Fruit fly (Drosophila melanogaster) whole organism, embryonic: ENCODE data around the gene CG4230.

Source experiments
- ATbp ChIP-seq: fragments of 200-800 bp; sonication (Bioruptor generic); optimal IDR thresholded peaks from 2 replicates; lab custom pipeline; 2017; ENCODE audit warnings: missing biosample characterization, mild to moderate bottlenecking, missing genetic modification characterization, missing genetic modification reagents
- Asciz ChIP-seq: fragments of 200-800 bp; sonication (Bioruptor generic); optimal IDR thresholded peaks from 2 replicates; lab custom pipeline; 2017; ENCODE audit warnings: missing biosample characterization, mild to moderate bottlenecking, missing genetic modification characterization, missing genetic modification reagents
- B-H2 ChIP-seq: fragments of 200-800 bp; sonication (Bioruptor generic); optimal IDR thresholded peaks from 2 replicates; lab custom pipeline; 2018; ENCODE audit warnings: missing biosample characterization, mild to moderate bottlenecking, missing genetic modification characterization
- CG10321 ChIP-seq: fragments of 200-800 bp; sonication (Bioruptor generic); IDR thresholded peaks from 2 replicates; pipeline ENCODE4 v1.3.6; 2022; ENCODE audit warnings: missing biosample characterization, missing genetic modification characterization
- CG12219 ChIP-seq: fragments of 200-800 bp; sonication (Bioruptor generic); optimal IDR thresholded peaks from 3 replicates; lab custom pipeline; 2018; ENCODE audit warnings: missing biosample characterization, mild to moderate bottlenecking, missing genetic modification characterization
- CG13424 ChIP-seq: fragments of 200-800 bp; sonication (Bioruptor generic); optimal IDR thresholded peaks from 2 replicates; lab custom pipeline; 2019; ENCODE audit warnings: missing biosample characterization, mild to moderate bottlenecking, missing genetic modification characterization, moderate library complexity
- CG13894 ChIP-seq: fragments of 200-800 bp; sonication (Bioruptor generic); optimal IDR thresholded peaks from 3 replicates; lab custom pipeline; 2018; ENCODE audit warnings: missing biosample characterization, mild to moderate bottlenecking, missing genetic modification characterization, moderate library complexity
- CG18599 ChIP-seq: fragments of 200-800 bp; sonication (Bioruptor generic); optimal IDR thresholded peaks from 3 replicates; lab custom pipeline; 2017; ENCODE audit warnings: missing biosample characterization, missing genetic modification characterization, mild to moderate bottlenecking, moderate library complexity, missing genetic modification reagents
- CG31365 ChIP-seq: fragments of 200-800 bp; sonication (Bioruptor generic); optimal IDR thresholded peaks from 2 replicates; lab custom pipeline; 2018; ENCODE audit warnings: missing biosample characterization, mild to moderate bottlenecking, missing genetic modification characterization
- CG31388 ChIP-seq: fragments of 200-800 bp; sonication (Bioruptor generic); optimal IDR thresholded peaks from 2 replicates; lab custom pipeline; 2016; ENCODE audit warnings: missing biosample characterization, missing genetic modification characterization
- CG34376 ChIP-seq: fragments of 200-800 bp; sonication (Bioruptor generic); optimal IDR thresholded peaks from 2 replicates; lab custom pipeline; 2018; ENCODE audit warnings: missing biosample characterization, mild to moderate bottlenecking, missing genetic modification characterization
- CG5953 ChIP-seq: fragments of 200-800 bp; sonication (Bioruptor generic); IDR thresholded peaks from 2 replicates; pipeline ENCODE4 v1.3.6; 2022; ENCODE audit warnings: missing biosample characterization, missing genetic modification characterization
- CG6254 ChIP-seq: fragments of 200-800 bp; sonication (Bioruptor generic); optimal IDR thresholded peaks from 3 replicates; lab custom pipeline; 2017; ENCODE audit warnings: mild to moderate bottlenecking, missing biosample characterization, missing genetic modification reagents, missing genetic modification characterization
- CG7271 ChIP-seq: fragments of 200-800 bp; sonication (Bioruptor generic); optimal IDR thresholded peaks from 2 replicates; lab custom pipeline; 2018; ENCODE audit warnings: missing biosample characterization, mild to moderate bottlenecking, missing genetic modification characterization, moderate library complexity
- CG7987 ChIP-seq: fragments of 200-800 bp; sonication (Bioruptor generic); optimal IDR thresholded peaks from 2 replicates; lab custom pipeline; 2018; ENCODE audit warnings: missing biosample characterization, mild to moderate bottlenecking, missing genetic modification characterization, moderate library complexity
- CkIIα-i1 ChIP-seq: fragments of 200-800 bp; sonication (Bioruptor generic); IDR thresholded peaks from 2 replicates; pipeline ENCODE4 v1.3.6; 2022; ENCODE audit warnings: missing biosample characterization, missing genetic modification characterization
- D19A ChIP-seq: fragments of 200-800 bp; optimal IDR thresholded peaks from 3 replicates; lab custom pipeline; 2019; ENCODE audit warnings: missing biosample characterization, mild to moderate bottlenecking, missing genetic modification characterization, moderate library complexity
- Dbx ChIP-seq: fragments of 200-800 bp; sonication (Bioruptor generic); IDR thresholded peaks from 3 replicates; pipeline ENCODE4 v1.3.6; 2022; ENCODE audit warnings: missing biosample characterization, missing genetic modification characterization
- HHEX ChIP-seq: fragments of 200-800 bp; sonication (Bioruptor generic); optimal IDR thresholded peaks from 3 replicates; lab custom pipeline; 2017; ENCODE audit warnings: missing biosample characterization, mild to moderate bottlenecking, missing genetic modification characterization, missing genetic modification reagents
- Hmr ChIP-seq: fragments of 200-800 bp; sonication (Bioruptor generic); optimal IDR thresholded peaks from 3 replicates; lab custom pipeline; 2017; ENCODE audit warnings: mild to moderate bottlenecking, missing biosample characterization, missing genetic modification reagents, missing genetic modification characterization
- MTF-1 ChIP-seq: fragments of 200-800 bp; sonication (Bioruptor generic); optimal IDR thresholded peaks from 2 replicates; lab custom pipeline; 2018; ENCODE audit warnings: missing biosample characterization, mild to moderate bottlenecking, missing genetic modification characterization, borderline replicate concordance
- Med ChIP-seq: fragments of 200-800 bp; sonication (Bioruptor generic); peaks from one replicate; lab custom pipeline; 2016; ENCODE audit warnings: missing biosample characterization, missing genetic modification characterization, mild to moderate bottlenecking, inconsistent platforms, moderate library complexity
- Meics ChIP-seq: fragments of 200-800 bp; sonication (Bioruptor generic); optimal IDR thresholded peaks from 2 replicates; lab custom pipeline; 2017; ENCODE audit warnings: missing biosample characterization, mild to moderate bottlenecking, missing genetic modification characterization
- Mrtf ChIP-seq: fragments of 200-800 bp; sonication (Bioruptor generic); IDR thresholded peaks from 3 replicates; pipeline ENCODE4 v1.3.6; 2022; ENCODE audit warnings: missing biosample characterization, missing genetic modification characterization
- Nf-YC ChIP-seq: fragments of 200-800 bp; optimal IDR thresholded peaks from 3 replicates; lab custom pipeline; 2019; ENCODE audit warnings: missing biosample characterization, mild to moderate bottlenecking, missing genetic modification characterization, moderate library complexity
- Rfx ChIP-seq: fragments of 200-800 bp; sonication (Bioruptor generic); IDR thresholded peaks from 2 replicates; pipeline ENCODE4 v1.3.6; 2022; ENCODE audit warnings: missing biosample characterization, missing genetic modification characterization
- ara ChIP-seq: fragments of 200-800 bp; sonication (Bioruptor generic); IDR thresholded peaks from 2 replicates; pipeline ENCODE4 v1.3.6; 2022; ENCODE audit warnings: missing biosample characterization, missing genetic modification characterization
- chif ChIP-seq, 2 experiments: fragments of 200-800 bp; sonication (Bioruptor generic); optimal IDR thresholded peaks; 3 replicates each; lab custom pipeline; 2016; ENCODE audit warnings: missing biosample characterization in 2 of 2, missing genetic modification characterization in 2 of 2
- chinmo ChIP-seq: fragments of 200-800 bp; sonication (Bioruptor generic); IDR thresholded peaks from 4 replicates; pipeline ENCODE4 v1.3.6; 2022; ENCODE audit warnings: missing biosample characterization, missing genetic modification characterization; ENCODE audit not compliant: partially characterized antibody
- ci ChIP-seq: fragments of 200-800 bp; sonication (Bioruptor generic); IDR thresholded peaks from 3 replicates; pipeline ENCODE4 v1.3.6; 2022; ENCODE audit warnings: missing biosample characterization, missing genetic modification characterization
- emc ChIP-seq: fragments of 200-800 bp; sonication (Bioruptor generic); optimal IDR thresholded peaks from 2 replicates; lab custom pipeline; 2016; ENCODE audit warnings: missing biosample characterization, missing genetic modification characterization
- ewg ChIP-seq: fragments of 200-800 bp; sonication (Bioruptor generic); optimal IDR thresholded peaks from 3 replicates; lab custom pipeline; 2017; ENCODE audit warnings: mild to moderate bottlenecking, missing biosample characterization, missing genetic modification reagents, missing genetic modification characterization
- fd3F ChIP-seq: fragments of 200-800 bp; sonication (Bioruptor generic); optimal IDR thresholded peaks from 2 replicates; lab custom pipeline; 2018; ENCODE audit warnings: missing biosample characterization, mild to moderate bottlenecking, missing genetic modification characterization, moderate library complexity
- fd64A ChIP-seq: fragments of 200-800 bp; sonication (Bioruptor generic); optimal IDR thresholded peaks from 3 replicates; lab custom pipeline; 2018; ENCODE audit warnings: missing biosample characterization, mild to moderate bottlenecking, missing genetic modification characterization
- hbn ChIP-seq: fragments of 200-800 bp; sonication (Bioruptor generic); IDR thresholded peaks from 2 replicates; pipeline ENCODE4 v1.3.6; 2022; ENCODE audit warnings: missing biosample characterization, missing genetic modification characterization; ENCODE audit not compliant: partially characterized antibody
- her ChIP-seq: fragments of 200-800 bp; sonication (Bioruptor generic); optimal IDR thresholded peaks from 2 replicates; lab custom pipeline; 2016; ENCODE audit warnings: missing biosample characterization, missing genetic modification characterization
- kni ChIP-seq: fragments of 200-800 bp; sonication (Bioruptor generic); optimal IDR thresholded peaks from 3 replicates; lab custom pipeline; 2017; ENCODE audit warnings: mild to moderate bottlenecking, missing biosample characterization, missing genetic modification reagents, missing genetic modification characterization
- lbe ChIP-seq: fragments of 200-800 bp; sonication (Bioruptor generic); optimal IDR thresholded peaks from 2 replicates; lab custom pipeline; 2016; ENCODE audit warnings: missing biosample characterization, mild to moderate bottlenecking, missing genetic modification characterization
- nerfin-1 ChIP-seq: fragments of 200-800 bp; sonication (Bioruptor generic); optimal IDR thresholded peaks from 3 replicates; lab custom pipeline; 2019; ENCODE audit warnings: missing biosample characterization, mild to moderate bottlenecking, missing genetic modification characterization, moderate library complexity
- oc ChIP-seq: fragments of 200-800 bp; sonication (Bioruptor generic); optimal IDR thresholded peaks from 2 replicates; lab custom pipeline; 2018; ENCODE audit warnings: missing biosample characterization, mild to moderate bottlenecking, missing genetic modification characterization, moderate library complexity
- odd ChIP-seq: fragments of 200-800 bp; sonication (Bioruptor generic); optimal IDR thresholded peaks from 2 replicates; lab custom pipeline; 2017; ENCODE audit warnings: missing biosample characterization, mild to moderate bottlenecking, missing genetic modification characterization
- pita ChIP-seq: fragments of 200-800 bp; sonication (Bioruptor generic); optimal IDR thresholded peaks from 2 replicates; lab custom pipeline; 2017; ENCODE audit warnings: missing biosample characterization, mild to moderate bottlenecking, missing genetic modification characterization
- repo ChIP-seq: fragments of 200-800 bp; sonication (Bioruptor generic); optimal IDR thresholded peaks from 2 replicates; lab custom pipeline; 2016; ENCODE audit warnings: missing biosample characterization, missing genetic modification characterization
- sd ChIP-seq: fragments of 200-800 bp; sonication (Bioruptor generic); optimal IDR thresholded peaks from 3 replicates; lab custom pipeline; 2018; ENCODE audit warnings: missing biosample characterization, mild to moderate bottlenecking, missing genetic modification characterization, moderate library complexity
- sim ChIP-seq: fragments of 200-800 bp; sonication (Bioruptor generic); IDR thresholded peaks from 2 replicates; pipeline ENCODE4 v1.3.6; 2022; ENCODE audit warnings: missing biosample characterization, missing genetic modification characterization
- sisA ChIP-seq: fragments of 200-800 bp; sonication (Bioruptor generic); IDR thresholded peaks from 2 replicates; pipeline ENCODE4 v1.3.6; 2022; ENCODE audit warnings: missing biosample characterization, missing genetic modification characterization
- sob ChIP-seq: fragments of 200-800 bp; sonication (Bioruptor generic); IDR thresholded peaks from 2 replicates; pipeline ENCODE4 v1.3.6; 2022; ENCODE audit warnings: missing biosample characterization, missing genetic modification characterization

Gene CG4230

dm6 chr2L:5095350-5095962, 571 bp upstream of the CG4230 start (continued):
- TF ChIP-seq Asciz (GFP tag; lab: Kevin White, UChicago) = no peak
- TF ChIP-seq CG13894 = peak; percentile 65
- no peak for TF ChIP-seq Mrtf (GFP tag; lab: Robert Waterston, UW)
- TF ChIP-seq ara (GFP tag; lab: Robert Waterston, UW) = no peak
- no peak for TF ChIP-seq hbn (GFP tag; lab: Robert Waterston, UW)
- peak; percentile 21 for TF ChIP-seq CG7987 (GFP tag; lab: Kevin White, UChicago)
- peak; percentile 8 for TF ChIP-seq lbe (GFP tag; lab: Kevin White, UChicago)
- TF ChIP-seq chinmo = peak; percentile 91; the same call in 3 of the 4 replicates
- peak; percentile 5 for TF ChIP-seq D19A (tag; lab: Kevin White, UChicago)
- peak; percentile 17 for TF ChIP-seq oc (tag; lab: Kevin White, UChicago)
- peak; percentile 8 for TF ChIP-seq Nf-YC (tag; lab: Kevin White, UChicago)
- no peak for TF ChIP-seq repo (GFP tag; lab: Kevin White, UChicago)
- TF ChIP-seq sd (tag; lab: Kevin White, UChicago) = peak; percentile 69

- TF ChIP-seq CG12219 (GFP tag; lab: Kevin White, UChicago) = peak; percentile 36
- peak; percentile 69 for TF ChIP-seq Meics (GFP tag; lab: Kevin White, UChicago)
- TF ChIP-seq CG6254 (GFP tag; lab: Kevin White, UChicago) = no peak
- peak; percentile 66 for TF ChIP-seq odd (GFP tag; lab: Kevin White, UChicago)
- TF ChIP-seq CG31388 = no peak
- TF ChIP-seq fd3F (GFP tag; lab: Kevin White, UChicago) = peak; percentile 8
- 0 out of 2 replicates have a peak, but pooled peaks have one; percentile 29 for TF ChIP-seq Rfx
- TF ChIP-seq CG34376 (GFP tag; lab: Kevin White, UChicago) = peak; percentile 91
- no peak for TF ChIP-seq CG10321
- TF ChIP-seq ci = peak; percentile 67; the same call in 2 of the 3 replicates
- TF ChIP-seq Hmr = peak; percentile 55
- TF ChIP-seq CG7271 (tag; lab: Kevin White, UChicago) = peak; percentile 15
- TF ChIP-seq CG13424 (tag; lab: Kevin White, UChicago) = no peak
- TF ChIP-seq Asciz (GFP tag; lab: Kevin White, UChicago) = peak; percentile 14
- peak; percentile 64 for TF ChIP-seq B-H2
- TF ChIP-seq CG31365 (tag; lab: Kevin White, UChicago) = peak; percentile 69
- peak; percentile 55; the same call in 1 of the 2 replicates for TF ChIP-seq sim (GFP tag; lab: Robert Waterston, UW)
- TF ChIP-seq CG18599 (GFP tag; lab: Kevin White, UChicago) = peak; percentile 81
- TF ChIP-seq CG7987 (GFP tag; lab: Kevin White, UChicago) = peak; percentile 68
- TF ChIP-seq CkIIα-i1 (GFP tag; lab: Robert Waterston, UW) = no peak
- TF ChIP-seq sob (GFP tag; lab: Robert Waterston, UW) = 0 out of 2 replicates have a peak, but pooled peaks have one; percentile 27
- peak; percentile 51 for TF ChIP-seq kni (GFP tag; lab: Kevin White, UChicago)
- TF ChIP-seq ewg (GFP tag; lab: Kevin White, UChicago) = peak; percentile 87
- TF ChIP-seq Dbx (GFP tag; lab: Robert Waterston, UW) = peak; percentile 27; the same call in 1 of the 3 replicates
- TF ChIP-seq MTF-1 (GFP tag; lab: Kevin White, UChicago) = peak; percentile 63
- peak; percentile 80 for TF ChIP-seq Med (GFP tag; lab: Kevin White, UChicago)
- peak; percentile 13 for TF ChIP-seq fd64A (GFP tag; lab: Kevin White, UChicago)
- TF ChIP-seq sisA (GFP tag; lab: Robert Waterston, UW) = 0 out of 2 replicates have a peak, but pooled peaks have one; percentile 18
- no peak for TF ChIP-seq emc (GFP tag; lab: Kevin White, UChicago)
- TF ChIP-seq pita = no peak
- TF ChIP-seq her (GFP tag; lab: Kevin White, UChicago) = peak; percentile 16
- TF ChIP-seq nerfin-1 (tag; lab: Kevin White, UChicago) = peak; percentile 53
- no peak for TF ChIP-seq CG5953 (GFP tag; lab: Robert Waterston, UW)
- TF ChIP-seq HHEX (GFP tag; lab: Kevin White, UChicago) = peak; percentile 58
- TF ChIP-seq chif (GFP tag; optimal IDR thresholded peaks at IDR 0.05; lab: Kevin White, UChicago) = no peak
- TF ChIP-seq ATbp (GFP tag; lab: Kevin White, UChicago) = peak; percentile 23
Observed at dm6 chr2L:5096761-5097160, 734 bp downstream of the CG4230 start.
